Worm (Caenorhabditis elegans) whole organism, young adult: Measurements from ENCODE around the gene pqn-32.

Experiments used
- B0261.1 ChIP-seq: sonication (generic microtip); optimal IDR thresholded peaks from 2 replicates; lab custom pipeline; 2016; ENCODE audit warnings: mild to moderate bottlenecking, missing genetic modification characterization, moderate library complexity, missing compliant biosample characterization
- B0336.3 ChIP-seq: fragments of 200-800 bp; sonication (Bioruptor generic); IDR thresholded peaks from 2 replicates; pipeline ENCODE4 v1.3.6; 2022; ENCODE audit warnings: missing genetic modification characterization, missing compliant biosample characterization
- C06A6.2 ChIP-seq: fragments of 200-800 bp; sonication (Bioruptor generic); conservative IDR thresholded peaks from 2 replicates; pipeline ENCODE4 v1.3.6; 2022; ENCODE audit warnings: missing genetic modification characterization, missing compliant biosample characterization
- F39B2.1 ChIP-seq: fragments of 200-800 bp; sonication (Bioruptor generic); IDR thresholded peaks from 2 replicates; pipeline ENCODE4 v1.3.6; 2022; ENCODE audit warnings: missing genetic modification reagents, missing genetic modification characterization, missing compliant biosample characterization
- F52B5.7 ChIP-seq: sonication (generic microtip); optimal IDR thresholded peaks from 2 replicates; lab custom pipeline; 2016; ENCODE audit warnings: mild to moderate bottlenecking, missing genetic modification characterization, missing compliant biosample characterization
- F55B11.4 ChIP-seq: sonication (generic microtip); optimal IDR thresholded peaks from 2 replicates; lab custom pipeline; 2016; ENCODE audit warnings: missing compliant biosample characterization, missing genetic modification characterization, borderline replicate concordance; ENCODE audit not compliant: insufficient read depth
- Y53F4B.3 ChIP-seq: fragments of 200-800 bp; sonication (Bioruptor generic); IDR thresholded peaks from 2 replicates; pipeline ENCODE4 v1.3.6; 2022; ENCODE audit warnings: missing genetic modification reagents, missing genetic modification characterization, missing compliant biosample characterization
- Y53G8AR.9 ChIP-seq: fragments of 200-800 bp; sonication (Bioruptor generic); conservative IDR thresholded peaks from 2 replicates; pipeline ENCODE4 v1.3.6; 2022; ENCODE audit warnings: missing genetic modification reagents, missing genetic modification characterization, missing compliant biosample characterization
- Y95B8A.8 ChIP-seq: fragments of 200-800 bp; sonication (Bioruptor generic); IDR thresholded peaks from 2 replicates; pipeline ENCODE4 v1.3.6; 2022; ENCODE audit warnings: missing genetic modification reagents, missing genetic modification characterization, missing compliant biosample characterization
- akir-1 ChIP-seq: fragments of 200-800 bp; sonication (Bioruptor generic); optimal IDR thresholded peaks from 2 replicates; lab custom pipeline; 2018; ENCODE audit warnings: mild to moderate bottlenecking, missing genetic modification characterization, moderate library complexity, missing compliant biosample characterization
- aptf-2 ChIP-seq: fragments of 200-800 bp; sonication (Bioruptor generic); conservative IDR thresholded peaks from 2 replicates; pipeline ENCODE4 v1.3.6; 2022; ENCODE audit warnings: missing genetic modification reagents, missing genetic modification characterization, missing compliant biosample characterization
- aptf-3 ChIP-seq: fragments of 200-800 bp; sonication (Bioruptor generic); IDR thresholded peaks from 2 replicates; pipeline ENCODE4 v1.3.6; 2022; ENCODE audit warnings: missing genetic modification characterization, missing compliant biosample characterization
- attf-5 ChIP-seq: fragments of 200-800 bp; sonication (Bioruptor generic); optimal IDR thresholded peaks from 2 replicates; lab custom pipeline; 2018; ENCODE audit warnings: mild to moderate bottlenecking, missing genetic modification characterization, missing compliant biosample characterization
- attf-6 ChIP-seq: fragments of 200-800 bp; sonication (Bioruptor generic); IDR thresholded peaks from 2 replicates; pipeline ENCODE4 v1.3.6; 2022; ENCODE audit warnings: missing genetic modification reagents, missing genetic modification characterization, missing compliant biosample characterization
- ceh-100 ChIP-seq: fragments of 200-800 bp; sonication (Bioruptor generic); IDR thresholded peaks from 2 replicates; pipeline ENCODE4 v1.3.6; 2022; ENCODE audit warnings: missing genetic modification reagents, missing genetic modification characterization, missing compliant biosample characterization
- ceh-91 ChIP-seq: fragments of 200-800 bp; sonication (Bioruptor generic); IDR thresholded peaks from 2 replicates; pipeline ENCODE4 v1.3.6; 2022; ENCODE audit warnings: missing genetic modification reagents, missing genetic modification characterization, missing compliant biosample characterization
- chd-7 ChIP-seq: sonication (generic microtip); optimal IDR thresholded peaks from 2 replicates; lab custom pipeline; 2016; ENCODE audit warnings: mild to moderate bottlenecking, missing genetic modification characterization, moderate library complexity, missing compliant biosample characterization
- dpl-1 ChIP-seq: fragments of 150-350 bp; optimal IDR thresholded peaks from 2 replicates; lab custom pipeline; 2014; ENCODE audit warnings: missing biosample characterization, missing genetic modification reagents, missing genetic modification characterization
- egrh-3 ChIP-seq: fragments of 200-800 bp; sonication (Bioruptor generic); IDR thresholded peaks from 2 replicates; pipeline ENCODE4 v1.3.6; 2022; ENCODE audit warnings: missing genetic modification reagents, missing genetic modification characterization, missing compliant biosample characterization
- gei-17 ChIP-seq: fragments of 200-800 bp; sonication (Bioruptor generic); optimal IDR thresholded peaks from 2 replicates; lab custom pipeline; 2018; ENCODE audit warnings: mild to moderate bottlenecking, missing genetic modification characterization, missing compliant biosample characterization
- him-1 ChIP-seq: sonication (generic microtip); optimal IDR thresholded peaks from 2 replicates; lab custom pipeline; 2016; ENCODE audit warnings: missing genotype, missing genetic modification reagents, missing genetic modification characterization, missing compliant biosample characterization
- hlh-26 ChIP-seq: fragments of 200-800 bp; sonication (Bioruptor generic); conservative IDR thresholded peaks from 2 replicates; pipeline ENCODE4 v1.3.6; 2022; ENCODE audit warnings: missing genetic modification reagents, missing genetic modification characterization, missing compliant biosample characterization
- hsf-1 ChIP-seq: fragments of 200-800 bp; sonication (Bioruptor generic); IDR thresholded peaks from 2 replicates; pipeline ENCODE4 v1.3.6; 2022; ENCODE audit warnings: missing genetic modification reagents, missing genetic modification characterization, missing compliant biosample characterization
- lag-1 ChIP-seq: fragments of 200-800 bp; sonication (Bioruptor generic); IDR thresholded peaks from 2 replicates; pipeline ENCODE4 v1.3.6; 2022; ENCODE audit warnings: missing genetic modification reagents, missing genetic modification characterization, missing compliant biosample characterization
- lin-35 ChIP-seq, 3 experiments: fragments of 150-350 bp in 2 of 3; sonication (generic microtip) in 1 of 3; optimal IDR thresholded peaks; 2 replicates each; lab custom pipeline; 2014 to 2018; ENCODE audit warnings: missing biosample characterization in 3 of 3, missing genetic modification characterization in 3 of 3, missing genetic modification reagents in 3 of 3
- lsy-27 ChIP-seq: sonication (generic microtip); optimal IDR thresholded peaks from 2 replicates; lab custom pipeline; 2017; ENCODE audit warnings: missing genetic modification characterization, mild to moderate bottlenecking, missing compliant biosample characterization, antibody characterized with exemption, missing genotype, borderline replicate concordance; ENCODE audit not compliant: insufficient read depth
- madf-10 ChIP-seq: sonication (generic microtip); optimal IDR thresholded peaks from 2 replicates; lab custom pipeline; 2016; ENCODE audit warnings: mild to moderate bottlenecking, missing genetic modification characterization, missing compliant biosample characterization
- mxl-1 ChIP-seq: sonication (generic microtip); optimal IDR thresholded peaks from 2 replicates; lab custom pipeline; 2016; ENCODE audit warnings: missing genetic modification characterization, missing compliant biosample characterization
- rcor-1 ChIP-seq: fragments of 200-800 bp; sonication (Bioruptor generic); IDR thresholded peaks from 2 replicates; pipeline ENCODE4 v1.3.6; 2022; ENCODE audit warnings: missing genetic modification reagents, missing genetic modification characterization, missing compliant biosample characterization
- repo-1 ChIP-seq: sonication (generic microtip); optimal IDR thresholded peaks from 2 replicates; lab custom pipeline; 2017; ENCODE audit warnings: mild to moderate bottlenecking, missing genetic modification characterization, missing compliant biosample characterization
- tlf-1 ChIP-seq: fragments of 200-800 bp; sonication (Bioruptor generic); optimal IDR thresholded peaks from 2 replicates; lab custom pipeline; 2018; ENCODE audit warnings: mild to moderate bottlenecking, missing genetic modification characterization, missing compliant biosample characterization
- unc-130 ChIP-seq: sonication (generic microtip); optimal IDR thresholded peaks from 2 replicates; lab custom pipeline; 2016; ENCODE audit warnings: missing genetic modification reagents, missing genetic modification characterization, missing compliant biosample characterization
- zfh-2 ChIP-seq: fragments of 200-800 bp; sonication (Bioruptor generic); conservative IDR thresholded peaks from 2 replicates; pipeline ENCODE4 v1.3.6; 2022; ENCODE audit warnings: missing genetic modification reagents, missing genetic modification characterization, missing compliant biosample characterization
- ztf-26 ChIP-seq: sonication (generic microtip); optimal IDR thresholded peaks from 2 replicates; lab custom pipeline; 2017; ENCODE audit warnings: missing genetic modification characterization, missing compliant biosample characterization
- ztf-28 ChIP-seq: fragments of 200-800 bp; sonication (Bioruptor generic); IDR thresholded peaks from 2 replicates; pipeline ENCODE4 v1.3.6; 2022; ENCODE audit warnings: missing genetic modification reagents, missing genetic modification characterization, missing compliant biosample characterization

The pqn-32 gene

ce11 chrII:13145204-13145603, 37.4 kb downstream of the pqn-32 start, which contains the start of gene mltn-1:
Gene mltn-1, minus strand, starts transcription at chrII:13145225.
- TF ChIP-seq rcor-1 (no peak), C06A6.2 (GFP tag; lab: Robert Waterston, UW) (no peak), chd-7 (no peak), unc-130 (GFP tag; lab: Kevin White, UChicago) (no peak), mxl-1 (tag; lab: Kevin White, UChicago) (no peak), lin-35 (GFP tag; optimal IDR thresholded peaks at IDR 0.05; lab: Kevin White, UChicago) (no peak), ceh-91 (no peak), madf-10 (tag; lab: Kevin White, UChicago) (no peak), F52B5.7 (tag; lab: Kevin White, UChicago) (no peak), Y53G8AR.9 (GFP tag; lab: Robert Waterston, UW) (no peak), dpl-1 (GFP tag; lab: Kevin White, UChicago) (no peak), Y95B8A.8 (no peak), hsf-1 (GFP tag; lab: Robert Waterston, UW) (no peak), ztf-28 (GFP tag; lab: Robert Waterston, UW) (no peak), repo-1 (tag; lab: Kevin White, UChicago) (no peak), aptf-2 (GFP tag; lab: Robert Waterston, UW) (no peak), aptf-3 (GFP tag; lab: Robert Waterston, UW) (no peak), akir-1 (no peak)

- TF ChIP-seq mxl-1 (tag; lab: Kevin White, UChicago) = no peak
- TF ChIP-seq ceh-91 = no peak
- no peak for TF ChIP-seq dpl-1 (GFP tag; lab: Kevin White, UChicago)
- TF ChIP-seq ceh-100 (GFP tag; lab: Robert Waterston, UW) = no peak
- TF ChIP-seq Y53F4B.3 = no peak
- TF ChIP-seq F39B2.1 (GFP tag; lab: Robert Waterston, UW) = no peak
- no peak for TF ChIP-seq tlf-1 (GFP tag; lab: Kevin White, UChicago)
- no peak for TF ChIP-seq him-1
- TF ChIP-seq egrh-3 = no peak
- TF ChIP-seq attf-6 (GFP tag; lab: Robert Waterston, UW) = no peak
- no peak for TF ChIP-seq attf-5 (GFP tag; lab: Kevin White, UChicago)
- TF ChIP-seq hsf-1 (GFP tag; lab: Robert Waterston, UW) = no peak
- no peak for TF ChIP-seq madf-10 (tag; lab: Kevin White, UChicago)
- TF ChIP-seq hlh-26 (GFP tag; lab: Robert Waterston, UW) = no peak
- no peak for TF ChIP-seq lag-1 (GFP tag; lab: Robert Waterston, UW)
- no peak for TF ChIP-seq F55B11.4 (tag; lab: Kevin White, UChicago)
- no peak for TF ChIP-seq lsy-27 (tag; lab: Kevin White, UChicago)
- no peak for TF ChIP-seq B0336.3
- TF ChIP-seq ztf-26 = no peak
- TF ChIP-seq chd-7 = no peak
- TF ChIP-seq, all 124 proteins: peak for 0
Measured at ce11 chrII:13148247-13148646, 40.4 kb downstream of the pqn-32 start.

ce11 chrII:13149965-13150364, 42.1 kb downstream of the pqn-32 start:
- TF ChIP-seq ztf-26 = peak; percentile 30
- TF ChIP-seq B0261.1 (tag; lab: Kevin White, UChicago) = no peak

- TF ChIP-seq gei-17 = no peak
- 0 out of 2 replicates have a peak, but pooled peaks have one; percentile 19 for TF ChIP-seq egrh-3
- 0 out of 2 replicates have a peak, but pooled peaks have one; percentile 13 for TF ChIP-seq zfh-2 (GFP tag; lab: Robert Waterston, UW)
Measured at ce11 chrII:13152409-13152808, 44.6 kb downstream of the pqn-32 start.
